Fruit fly (Drosophila melanogaster) whole organism, embryonic: ENCODE data around the gene CG42728.
A peak's percentile ranks its signal among the peaks of the same experiment; 100 is the strongest.

Source experiments
- Bgb ChIP-seq: fragments of 200-800 bp; sonication (Bioruptor generic); IDR thresholded peaks from 2 replicates; pipeline ENCODE4 v1.3.6; 2022; ENCODE audit warnings: missing biosample characterization, missing genetic modification characterization; ENCODE audit not compliant: partially characterized antibody
- CG10543 ChIP-seq: fragments of 200-800 bp; sonication (Bioruptor generic); optimal IDR thresholded peaks from 3 replicates; lab custom pipeline; 2017; ENCODE audit warnings: missing biosample characterization, mild to moderate bottlenecking, missing genetic modification characterization, moderate library complexity
- CG11398 ChIP-seq: fragments of 200-800 bp; sonication (Bioruptor generic); optimal IDR thresholded peaks from 2 replicates; lab custom pipeline; 2016; ENCODE audit warnings: missing biosample characterization, missing genetic modification characterization
- CG12236 ChIP-seq: fragments of 200-800 bp; sonication (Bioruptor generic); optimal IDR thresholded peaks from 2 replicates; lab custom pipeline; 2016; ENCODE audit warnings: missing biosample characterization, missing genetic modification characterization
- CG12391 ChIP-seq: fragments of 200-800 bp; sonication (Bioruptor generic); optimal IDR thresholded peaks from 3 replicates; lab custom pipeline; 2018; ENCODE audit warnings: missing biosample characterization, mild to moderate bottlenecking, missing genetic modification characterization, moderate library complexity
- CG14050 ChIP-seq: fragments of 200-800 bp; sonication (Bioruptor generic); IDR thresholded peaks from 3 replicates; pipeline ENCODE4 v1.3.6; 2022; ENCODE audit warnings: missing biosample characterization, missing genetic modification characterization
- CG1602 ChIP-seq: fragments of 200-800 bp; sonication (Bioruptor generic); optimal IDR thresholded peaks from 3 replicates; lab custom pipeline; 2016; ENCODE audit warnings: missing biosample characterization, missing genetic modification characterization
- CG16813 ChIP-seq: fragments of 200-800 bp; sonication (Bioruptor generic); IDR thresholded peaks from 3 replicates; pipeline ENCODE4 v1.3.6; 2022; ENCODE audit warnings: missing biosample characterization, missing genetic modification characterization; ENCODE audit not compliant: partially characterized antibody
- CG17612 ChIP-seq: fragments of 200-800 bp; sonication (Bioruptor generic); IDR thresholded peaks from 2 replicates; pipeline ENCODE4 v1.3.6; 2022; ENCODE audit warnings: missing biosample characterization, missing genetic modification characterization
- CG18262 ChIP-seq: fragments of 200-800 bp; optimal IDR thresholded peaks from 3 replicates; lab custom pipeline; 2019; ENCODE audit warnings: missing biosample characterization, mild to moderate bottlenecking, missing genetic modification characterization, moderate library complexity
- CG18619 ChIP-seq: fragments of 200-800 bp; sonication (Bioruptor generic); optimal IDR thresholded peaks from 3 replicates; lab custom pipeline; 2017; ENCODE audit warnings: missing biosample characterization, mild to moderate bottlenecking, missing genetic modification characterization
- CG2129 ChIP-seq: fragments of 200-800 bp; sonication (Bioruptor generic); IDR thresholded peaks from 2 replicates; pipeline ENCODE4 v1.3.6; 2022; ENCODE audit warnings: missing biosample characterization, missing genetic modification characterization; ENCODE audit not compliant: partially characterized antibody
- CG2712 ChIP-seq: fragments of 200-800 bp; optimal IDR thresholded peaks from 3 replicates; lab custom pipeline; 2019; ENCODE audit warnings: missing biosample characterization, mild to moderate bottlenecking, missing genetic modification characterization, moderate library complexity
- CG2875 ChIP-seq: fragments of 200-800 bp; sonication (Bioruptor generic); optimal IDR thresholded peaks from 2 replicates; lab custom pipeline; 2017; ENCODE audit warnings: missing biosample characterization, mild to moderate bottlenecking, missing genetic modification characterization, missing genetic modification reagents
- CG2889 ChIP-seq: fragments of 200-800 bp; sonication (Bioruptor generic); IDR thresholded peaks from 3 replicates; pipeline ENCODE4 v1.3.6; 2022; ENCODE audit warnings: missing biosample characterization, missing genetic modification characterization
- CG3163 ChIP-seq: fragments of 200-800 bp; sonication (Bioruptor generic); optimal IDR thresholded peaks from 3 replicates; lab custom pipeline; 2016; ENCODE audit warnings: missing biosample characterization, missing genetic modification characterization
- CG33213 ChIP-seq: fragments of 200-800 bp; sonication (Bioruptor generic); optimal IDR thresholded peaks from 3 replicates; lab custom pipeline; 2016; ENCODE audit warnings: missing biosample characterization, missing genetic modification characterization
- CG34224 ChIP-seq: fragments of 200-800 bp; sonication (Bioruptor generic); IDR thresholded peaks from 3 replicates; pipeline ENCODE4 v1.3.6; 2022; ENCODE audit warnings: missing biosample characterization, missing genetic modification characterization; ENCODE audit not compliant: partially characterized antibody
- CG34422 ChIP-seq: fragments of 200-800 bp; sonication (Bioruptor generic); IDR thresholded peaks from 3 replicates; pipeline ENCODE4 v1.3.6; 2022; ENCODE audit warnings: missing biosample characterization, missing genetic modification characterization
- CG3726 ChIP-seq: fragments of 200-800 bp; sonication (Bioruptor generic); IDR thresholded peaks from 3 replicates; pipeline ENCODE4, ENCODE4 v1.3.6; 2022; ENCODE audit warnings: missing biosample characterization, missing genetic modification characterization
- CG6272 ChIP-seq: fragments of 200-800 bp; sonication (Bioruptor generic); IDR thresholded peaks from 2 replicates; pipeline ENCODE4 v1.3.6; 2022; ENCODE audit warnings: missing biosample characterization, missing genetic modification characterization
- CG7839 ChIP-seq: fragments of 200-800 bp; sonication (Bioruptor generic); optimal IDR thresholded peaks from 3 replicates; lab custom pipeline; 2018; ENCODE audit warnings: missing biosample characterization, mild to moderate bottlenecking, missing genetic modification characterization, moderate library complexity
- CG7928 ChIP-seq: fragments of 200-800 bp; sonication (Bioruptor generic); optimal IDR thresholded peaks from 2 replicates; lab custom pipeline; 2017; ENCODE audit warnings: missing biosample characterization, mild to moderate bottlenecking, missing genetic modification characterization
- CG9727 ChIP-seq: fragments of 200-800 bp; sonication (Bioruptor generic); optimal IDR thresholded peaks from 3 replicates; lab custom pipeline; 2017; ENCODE audit warnings: missing biosample characterization, mild to moderate bottlenecking, missing genetic modification characterization
- CHES-1-like ChIP-seq: fragments of 200-800 bp; sonication (Bioruptor generic); optimal IDR thresholded peaks from 2 replicates; lab custom pipeline; 2016; ENCODE audit warnings: missing biosample characterization, missing genetic modification characterization
- ERR ChIP-seq: fragments of 200-800 bp; sonication (Bioruptor generic); optimal IDR thresholded peaks from 2 replicates; lab custom pipeline; 2016; ENCODE audit warnings: missing biosample characterization, missing genetic modification characterization
- Fer3 ChIP-seq: fragments of 200-800 bp; sonication (Bioruptor generic); optimal IDR thresholded peaks from 2 replicates; lab custom pipeline; 2018; ENCODE audit warnings: missing biosample characterization, mild to moderate bottlenecking, missing genetic modification characterization, moderate library complexity
- Gsc ChIP-seq: fragments of 200-800 bp; sonication (Bioruptor generic); IDR thresholded peaks from 2 replicates; pipeline ENCODE4 v1.3.6; 2022; ENCODE audit warnings: missing biosample characterization, missing genetic modification characterization
- H15 ChIP-seq: fragments of 200-800 bp; sonication (Bioruptor generic); IDR thresholded peaks from 3 replicates; pipeline ENCODE4 v1.3.6; 2022; ENCODE audit warnings: missing biosample characterization, missing genetic modification characterization
- H2.0 ChIP-seq: fragments of 200-800 bp; sonication (Bioruptor generic); IDR thresholded peaks from 2 replicates; pipeline ENCODE4 v1.3.6; 2022; ENCODE audit warnings: missing biosample characterization, missing genetic modification characterization
- HmgD ChIP-seq: fragments of 200-800 bp; sonication (Bioruptor generic); optimal IDR thresholded peaks from 3 replicates; lab custom pipeline; 2016; ENCODE audit warnings: missing biosample characterization, missing genetic modification characterization
- Nf-YC ChIP-seq: fragments of 200-800 bp; optimal IDR thresholded peaks from 3 replicates; lab custom pipeline; 2019; ENCODE audit warnings: missing biosample characterization, mild to moderate bottlenecking, missing genetic modification characterization, moderate library complexity
- NfI ChIP-seq: fragments of 200-800 bp; sonication (Bioruptor generic); optimal IDR thresholded peaks from 3 replicates; lab custom pipeline; 2018; ENCODE audit warnings: missing biosample characterization, mild to moderate bottlenecking, missing genetic modification characterization, moderate library complexity
- Spps ChIP-seq: fragments of 200-800 bp; sonication (Bioruptor generic); optimal IDR thresholded peaks from 2 replicates; lab custom pipeline; 2018; ENCODE audit warnings: missing biosample characterization, mild to moderate bottlenecking, missing genetic modification characterization
- Xbp1 ChIP-seq: fragments of 200-800 bp; sonication (Bioruptor generic); optimal IDR thresholded peaks from 3 replicates; lab custom pipeline; 2016; ENCODE audit warnings: missing biosample characterization, mild to moderate bottlenecking, missing genetic modification characterization
- dmrt11E ChIP-seq: fragments of 200-800 bp; sonication (Bioruptor generic); optimal IDR thresholded peaks from 3 replicates; lab custom pipeline; 2018; ENCODE audit warnings: missing biosample characterization, mild to moderate bottlenecking, missing genetic modification characterization, moderate library complexity
- ems ChIP-seq: fragments of 200-800 bp; sonication (Bioruptor generic); optimal IDR thresholded peaks from 3 replicates; lab custom pipeline; 2016; ENCODE audit warnings: missing biosample characterization, missing genetic modification characterization
- ftz-f1 ChIP-seq: fragments of 200-800 bp; sonication (Bioruptor generic); optimal IDR thresholded peaks from 2 replicates; lab custom pipeline; 2016; ENCODE audit warnings: missing biosample characterization, missing genetic modification characterization
- gcm ChIP-seq: fragments of 200-800 bp; sonication (Bioruptor generic); optimal IDR thresholded peaks from 2 replicates; lab custom pipeline; 2019; ENCODE audit warnings: missing biosample characterization, mild to moderate bottlenecking, missing genetic modification characterization, moderate library complexity
- ham ChIP-seq: fragments of 200-800 bp; sonication (Bioruptor generic); IDR thresholded peaks from 2 replicates; pipeline ENCODE4 v1.3.6; 2022; ENCODE audit warnings: missing biosample characterization, missing genetic modification characterization
- lmd ChIP-seq: fragments of 200-800 bp; sonication (Bioruptor generic); IDR thresholded peaks from 2 replicates; pipeline ENCODE4 v1.3.6; 2022; ENCODE audit warnings: missing biosample characterization, missing genetic modification characterization
- pho ChIP-seq: fragments of 200-800 bp; sonication (Bioruptor generic); optimal IDR thresholded peaks from 2 replicates; lab custom pipeline; 2016; ENCODE audit warnings: missing biosample characterization, missing genetic modification characterization
- phol ChIP-seq: fragments of 200-800 bp; sonication (Bioruptor generic); optimal IDR thresholded peaks from 3 replicates; lab custom pipeline; 2018; ENCODE audit warnings: missing biosample characterization, mild to moderate bottlenecking, missing genetic modification characterization, moderate library complexity
- pita ChIP-seq: fragments of 200-800 bp; sonication (Bioruptor generic); optimal IDR thresholded peaks from 2 replicates; lab custom pipeline; 2017; ENCODE audit warnings: missing biosample characterization, mild to moderate bottlenecking, missing genetic modification characterization
- schlank ChIP-seq: fragments of 200-800 bp; sonication (Bioruptor generic); optimal IDR thresholded peaks from 2 replicates; lab custom pipeline; 2018; ENCODE audit warnings: missing biosample characterization, mild to moderate bottlenecking, missing genetic modification characterization
- sd ChIP-seq: fragments of 200-800 bp; sonication (Bioruptor generic); optimal IDR thresholded peaks from 3 replicates; lab custom pipeline; 2018; ENCODE audit warnings: missing biosample characterization, mild to moderate bottlenecking, missing genetic modification characterization, moderate library complexity
- stwl ChIP-seq: fragments of 200-800 bp; sonication (Bioruptor generic); optimal IDR thresholded peaks from 3 replicates; lab custom pipeline; 2018; ENCODE audit warnings: missing biosample characterization, mild to moderate bottlenecking, missing genetic modification characterization, moderate library complexity
- trh ChIP-seq: fragments of 200-800 bp; sonication (Bioruptor generic); optimal IDR thresholded peaks from 2 replicates; lab custom pipeline; 2016; ENCODE audit warnings: missing biosample characterization, missing genetic modification characterization
- usp ChIP-seq: fragments of >200 bp; optimal IDR thresholded peaks from 2 replicates; lab custom pipeline; 2017; ENCODE audit warnings: missing biosample characterization, missing genetic modification characterization

The CG42728 gene

DNA sequence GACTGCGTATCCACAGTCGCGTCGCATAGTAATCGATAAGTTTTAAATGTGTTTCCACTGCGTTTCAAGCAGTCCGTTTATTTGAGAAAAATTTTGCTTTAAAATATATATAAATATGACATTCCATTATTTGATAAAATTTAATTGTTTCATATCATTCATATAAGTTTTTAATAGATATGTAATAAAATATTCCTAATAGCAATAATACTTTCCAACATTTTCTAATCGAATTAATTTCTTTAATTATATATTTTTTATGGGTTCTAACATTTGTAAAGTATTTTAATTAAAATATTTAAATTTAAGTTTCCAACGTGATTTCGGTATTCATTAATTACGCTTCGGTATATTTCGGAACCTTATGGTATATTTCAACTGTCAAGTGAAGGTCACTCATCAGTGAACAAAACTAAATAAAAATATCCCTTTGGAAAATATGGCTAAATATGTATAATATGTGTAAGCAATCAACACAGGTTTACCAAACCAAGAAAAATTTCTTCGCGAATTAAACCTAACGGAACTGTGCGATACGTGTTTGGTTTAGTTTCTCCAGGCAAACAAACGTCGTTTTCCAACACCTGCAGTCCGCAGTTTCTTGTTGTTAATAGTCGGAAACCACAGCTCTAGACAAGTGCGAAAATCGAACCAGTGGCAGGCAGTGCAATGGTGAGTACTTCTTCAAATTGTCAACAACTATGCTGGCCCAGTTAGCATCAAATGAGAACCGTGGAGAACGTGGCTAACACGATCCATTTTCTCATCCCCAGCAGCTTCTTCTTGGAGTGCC, 35.3 kb upstream of the CG42728 start, which contains the start of the genes CG7739 and SCCRO (continued):
- TF ChIP-seq Nf-YC (tag; lab: Kevin White, UChicago): peak; percentile 61
- TF ChIP-seq H2.0 (GFP tag; lab: Robert Waterston, UW): peak; percentile 81
- peak; percentile 61; the same call in 1 of the 2 replicates for TF ChIP-seq lmd (GFP tag; lab: Robert Waterston, UW)
- TF ChIP-seq CG11398 (GFP tag; lab: Kevin White, UChicago): peak; percentile 26
- peak; percentile 75 for TF ChIP-seq CG7839
- TF ChIP-seq usp (GFP tag; lab: Kevin White, UChicago): no peak
- no peak for TF ChIP-seq sd (tag; lab: Kevin White, UChicago)
- peak; percentile 52 for TF ChIP-seq ems (GFP tag; lab: Kevin White, UChicago)
- TF ChIP-seq Fer3 (tag; lab: Kevin White, UChicago): peak; percentile 77
- peak; percentile 50 for TF ChIP-seq CG10543 (GFP tag; lab: Kevin White, UChicago)
- TF ChIP-seq CG14050 (GFP tag; lab: Robert Waterston, UW): peak; percentile 28; the same call in 1 of the 3 replicates
- no peak for TF ChIP-seq Gsc (GFP tag; lab: Robert Waterston, UW)
- peak; percentile 71 for TF ChIP-seq Xbp1
- no peak for TF ChIP-seq CG12236 (GFP tag; lab: Kevin White, UChicago)
- peak; percentile 78 for TF ChIP-seq CG2712
- TF ChIP-seq CG18619 (GFP tag; lab: Kevin White, UChicago): peak; percentile 35
- 0 out of 2 replicates have a peak, but pooled peaks have one; percentile 27 for TF ChIP-seq CG17612 (GFP tag; lab: Robert Waterston, UW)
- TF ChIP-seq CG2875: no peak
- peak; percentile 47; the same call in 2 of the 3 replicates for TF ChIP-seq CG16813
- peak; percentile 56; the same call in 1 of the 3 replicates for TF ChIP-seq CG2889 (GFP tag; lab: Robert Waterston, UW)
- TF ChIP-seq Spps: no peak
- TF ChIP-seq CG2129 (GFP tag; lab: Robert Waterston, UW): no peak
- TF ChIP-seq ftz-f1: no peak
- TF ChIP-seq gcm (GFP tag; lab: Kevin White, UChicago): peak; percentile 10
- TF ChIP-seq CG7928: no peak
- TF ChIP-seq pita (GFP tag; lab: Kevin White, UChicago): no peak
- TF ChIP-seq CG3163: no peak
- TF ChIP-seq Bgb: no peak
- peak; percentile 25 for TF ChIP-seq pho
- peak; percentile 70 for TF ChIP-seq CG18262 (tag; lab: Kevin White, UChicago)
- TF ChIP-seq NfI (GFP tag; lab: Kevin White, UChicago): peak; percentile 63
- no peak for TF ChIP-seq schlank (tag; lab: Kevin White, UChicago)
- peak; percentile 76 for TF ChIP-seq CG12391 (tag; lab: Kevin White, UChicago)
- no peak for TF ChIP-seq HmgD (GFP tag; lab: Kevin White, UChicago)
- no peak for TF ChIP-seq ERR (GFP tag; lab: Kevin White, UChicago)
- peak; percentile 50 for TF ChIP-seq dmrt11E (tag; lab: Kevin White, UChicago)
- TF ChIP-seq H15: no peak
- no peak for TF ChIP-seq CG3726
- TF ChIP-seq CG34422 (GFP tag; lab: Robert Waterston, UW): peak; percentile 72; the same call in 2 of the 3 replicates
- peak; percentile 33 for TF ChIP-seq stwl
- TF ChIP-seq CG33213 (GFP tag; lab: Kevin White, UChicago): no peak
- TF ChIP-seq CHES-1-like (GFP tag; lab: Kevin White, UChicago): peak; percentile 46
- TF ChIP-seq phol: peak; percentile 70
- peak; percentile 56 for TF ChIP-seq CG1602 (GFP tag; lab: Kevin White, UChicago)
- no peak for TF ChIP-seq trh (GFP tag; lab: Kevin White, UChicago)
- peak; percentile 56; the same call in 1 of the 3 replicates for TF ChIP-seq CG34224 (GFP tag; lab: Robert Waterston, UW)
- TF ChIP-seq ham (GFP tag; lab: Robert Waterston, UW): peak; percentile 8; the same call in 1 of the 2 replicates
- peak; percentile 60 for TF ChIP-seq CG9727
- TF ChIP-seq CG6272 (GFP tag; lab: Robert Waterston, UW): peak; percentile 64; the same call in 1 of the 2 replicates
